Worm (Caenorhabditis elegans): ENCODE measurements around the gene K02E10.4.

DNA sequence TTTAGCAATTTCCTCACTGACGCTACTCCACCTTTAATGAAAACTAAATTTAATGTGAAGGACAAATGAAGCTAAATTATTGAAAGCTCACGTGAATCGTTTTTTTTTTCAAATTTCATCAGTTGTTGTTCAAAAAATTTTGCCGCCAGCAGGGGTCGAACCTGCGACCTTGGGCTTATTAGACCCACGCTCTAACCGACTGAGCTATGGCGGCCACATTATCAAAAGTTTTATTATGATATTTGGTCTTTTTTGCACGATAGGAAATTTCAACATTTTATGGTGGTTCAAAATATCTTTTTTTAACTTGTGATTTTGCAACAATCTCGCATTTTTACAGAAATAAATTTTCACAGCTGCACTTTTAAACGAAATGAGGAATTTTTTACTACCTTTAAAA, 43.0 kb downstream of the K02E10.4 start:
- peak; percentile 29 for TF ChIP-seq mxl-1 (tag; optimal IDR thresholded peaks at IDR 0.05)
- TF ChIP-seq sdz-38 (tag; optimal IDR thresholded peaks at IDR 0.05), result no peak
- TF ChIP-seq unc-62 (GFP tag; optimal IDR thresholded peaks at IDR 0.05), result no peak
- TF ChIP-seq nfya-2 (GFP tag; IDR thresholded peaks at IDR 0.05), result no peak

Data from whole organism, young adult.